Fruit fly (Drosophila melanogaster) whole organism, pupa: Measurements from ENCODE around the gene mRpL39.

Source experiments
- CG13204 ChIP-seq: fragments of 200-800 bp; sonication (Bioruptor generic); optimal IDR thresholded peaks from 2 replicates; lab custom pipeline; 2018; ENCODE audit warnings: missing biosample characterization, mild to moderate bottlenecking, missing genetic modification characterization, moderate library complexity
- CG17806 ChIP-seq: fragments of 200-800 bp; sonication (Bioruptor generic); optimal IDR thresholded peaks from 2 replicates; lab custom pipeline; 2018; ENCODE audit warnings: missing biosample characterization, mild to moderate bottlenecking, missing genetic modification characterization, moderate library complexity
- CG4496 ChIP-seq: fragments of 200-800 bp; sonication (Bioruptor generic); IDR thresholded peaks from 3 replicates; pipeline ENCODE4 v1.3.6; 2022; ENCODE audit warnings: missing biosample characterization, missing genetic modification characterization
- CG9948 ChIP-seq: fragments of 200-800 bp; sonication (Bioruptor generic); optimal IDR thresholded peaks from 2 replicates; lab custom pipeline; 2018; ENCODE audit warnings: missing biosample characterization, mild to moderate bottlenecking, missing genetic modification characterization, moderate library complexity
- EcR ChIP-seq: fragments of 200-800 bp; sonication (Bioruptor generic); optimal IDR thresholded peaks from 3 replicates; lab custom pipeline; 2019; ENCODE audit warnings: missing biosample characterization, missing genetic modification characterization, mild to moderate bottlenecking, moderate library complexity, missing genetic modification reagents
- Ets98B ChIP-seq: fragments of 200-800 bp; sonication (Bioruptor generic); IDR thresholded peaks from 2 replicates; pipeline ENCODE4 v1.3.6; 2022; ENCODE audit warnings: missing biosample characterization, missing genetic modification characterization
- Snoo ChIP-seq: fragments of 200-800 bp; sonication (Bioruptor generic); optimal IDR thresholded peaks from 3 replicates; lab custom pipeline; 2017; ENCODE audit warnings: missing biosample characterization, mild to moderate bottlenecking, missing genetic modification characterization, inconsistent platforms
- fd96Ca ChIP-seq: fragments of 200-800 bp; sonication (Bioruptor generic); IDR thresholded peaks from 3 replicates; pipeline ENCODE4 v1.3.6; 2022; ENCODE audit warnings: missing biosample characterization, missing genetic modification characterization
- gl ChIP-seq: fragments of 200-800 bp; sonication (Bioruptor generic); optimal IDR thresholded peaks from 2 replicates; lab custom pipeline; 2018; ENCODE audit warnings: missing biosample characterization, mild to moderate bottlenecking, missing genetic modification characterization

DNA sequence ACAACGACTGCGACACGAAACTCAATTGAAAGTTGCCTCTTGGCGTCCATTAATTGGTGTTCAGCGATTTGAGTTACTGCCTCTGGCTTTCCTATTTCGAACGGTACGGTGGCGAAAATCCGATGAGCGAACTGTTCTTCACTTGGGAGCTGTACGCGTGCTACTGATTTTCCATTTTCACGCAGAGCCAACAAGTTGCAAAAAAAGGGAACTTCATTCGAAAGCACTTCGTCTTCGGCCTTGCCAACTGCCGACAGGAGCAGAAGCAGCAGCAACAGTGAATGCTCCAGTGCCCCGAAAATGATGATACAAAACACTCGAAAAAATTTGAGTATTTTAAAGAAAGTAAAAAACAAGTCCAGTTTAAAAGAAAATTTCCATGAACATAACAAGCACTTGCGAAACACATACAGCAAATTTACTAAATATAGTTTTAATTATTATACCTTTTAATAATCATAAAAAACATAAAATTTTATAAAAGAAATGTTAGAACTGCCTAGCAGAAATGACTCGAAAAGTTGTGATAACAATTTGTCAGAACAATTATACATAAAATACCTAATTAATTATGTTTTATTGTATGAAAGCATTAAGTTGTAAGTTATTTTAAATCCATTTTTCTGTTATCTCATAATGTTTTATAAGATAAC is 34.7 kb upstream of the mRpL39 start:
- TF ChIP-seq EcR (no peak), CG13204 (GFP tag; lab: Kevin White, UChicago) (no peak), CG17806 (tag; lab: Kevin White, UChicago) (no peak), fd96Ca (GFP tag; lab: Robert Waterston, UW) (no peak), CG9948 (no peak), Ets98B (GFP tag; lab: Robert Waterston, UW) (no peak), CG4496 (GFP tag; lab: Robert Waterston, UW) (no peak), gl (no peak), Snoo (tag; lab: Kevin White, UChicago) (no peak)
